Worm (Caenorhabditis elegans) whole organism, early embryonic: ENCODE data around the gene Y66H1A.8.

Experiments used
- B0310.2 ChIP-seq: sonication (generic microtip); optimal IDR thresholded peaks from 2 replicates; lab custom pipeline; 2016; ENCODE audit warnings: mild to moderate bottlenecking, missing genetic modification characterization, missing compliant biosample characterization
- F13C5.2 ChIP-seq: sonication (generic microtip); optimal IDR thresholded peaks from 2 replicates; lab custom pipeline; 2017; ENCODE audit warnings: mild to moderate bottlenecking, missing genetic modification characterization, inconsistent platforms, missing compliant biosample characterization
- aly-1 ChIP-seq: sonication (generic microtip); optimal IDR thresholded peaks from 2 replicates; lab custom pipeline; 2016; ENCODE audit warnings: missing genetic modification characterization, missing compliant biosample characterization
- ama-1 ChIP-seq: fragments of 150-350 bp; optimal IDR thresholded peaks from 2 replicates; lab custom pipeline; 2014
- ceh-13 ChIP-seq: fragments of 200-800 bp; sonication (Bioruptor generic); optimal IDR thresholded peaks from 2 replicates; lab custom pipeline; 2018; ENCODE audit warnings: mild to moderate bottlenecking, missing genetic modification characterization, missing compliant biosample characterization
- flt-1 ChIP-seq: fragments of 200-800 bp; sonication (Bioruptor generic); IDR thresholded peaks from 2 replicates; pipeline ENCODE4 v1.3.6; 2022; ENCODE audit warnings: missing genetic modification characterization, missing compliant biosample characterization
- hmbx-1 ChIP-seq: sonication (generic microtip); optimal IDR thresholded peaks from 2 replicates; lab custom pipeline; 2016; ENCODE audit warnings: mild to moderate bottlenecking, missing genetic modification characterization, missing compliant biosample characterization
- hmg-4 ChIP-seq: fragments of 200-800 bp; sonication (Bioruptor generic); optimal IDR thresholded peaks from 2 replicates; lab custom pipeline; 2018; ENCODE audit warnings: mild to moderate bottlenecking, missing genetic modification characterization, missing compliant biosample characterization
- hnd-1 ChIP-seq: sonication (generic microtip); optimal IDR thresholded peaks from 2 replicates; lab custom pipeline; 2016; ENCODE audit warnings: missing genetic modification characterization, missing compliant biosample characterization
- scrt-1 ChIP-seq: fragments of 200-800 bp; sonication (Bioruptor generic); IDR thresholded peaks from 2 replicates; pipeline ENCODE4 v1.3.6; 2022; ENCODE audit warnings: missing genetic modification characterization, missing compliant biosample characterization
- tra-4 ChIP-seq: sonication (generic microtip); optimal IDR thresholded peaks from 2 replicates; lab custom pipeline; 2017; ENCODE audit warnings: missing genetic modification characterization, missing compliant biosample characterization

ce11 chrIV:445377-445776 is 9.3 kb downstream of the Y66H1A.8 start, which contains the start of gene dpm-1:
- TF ChIP-seq ama-1 (no peak), tra-4 (no peak), ceh-13 (GFP tag; lab: Kevin White, UChicago) (no peak), F13C5.2 (tag; lab: Kevin White, UChicago) (no peak), hmg-4 (GFP tag; lab: Kevin White, UChicago) (no peak), hnd-1 (no peak), flt-1 (GFP tag; lab: Robert Waterston, UW) (no peak), aly-1 (tag; lab: Kevin White, UChicago) (no peak), scrt-1 (GFP tag; lab: Robert Waterston, UW) (no peak), hmbx-1 (tag; lab: Kevin White, UChicago) (no peak), B0310.2 (no peak)
